Fruit fly (Drosophila melanogaster) whole organism, embryonic: ENCODE data around the gene slp1.

Experiments used
- ATbp ChIP-seq: fragments of 200-800 bp; sonication (Bioruptor generic); optimal IDR thresholded peaks from 2 replicates; lab custom pipeline; 2017; ENCODE audit warnings: missing biosample characterization, mild to moderate bottlenecking, missing genetic modification characterization, missing genetic modification reagents
- Atf6 ChIP-seq: fragments of 200-800 bp; sonication (Bioruptor generic); IDR thresholded peaks from 2 replicates; pipeline ENCODE4 v1.3.6; 2022; ENCODE audit warnings: missing biosample characterization, missing genetic modification characterization
- CG10366 ChIP-seq: fragments of 200-800 bp; sonication (Bioruptor generic); IDR thresholded peaks from 2 replicates; pipeline ENCODE4 v1.3.6; 2022; ENCODE audit warnings: missing biosample characterization, missing genetic modification characterization
- CG10431 ChIP-seq: fragments of 200-800 bp; sonication (Bioruptor generic); optimal IDR thresholded peaks from 3 replicates; lab custom pipeline; 2018; ENCODE audit warnings: missing biosample characterization, mild to moderate bottlenecking, missing genetic modification characterization
- CG11247 ChIP-seq: fragments of 200-800 bp; sonication (Bioruptor generic); IDR thresholded peaks from 2 replicates; pipeline ENCODE4 v1.3.6; 2022; ENCODE audit warnings: missing biosample characterization, missing genetic modification characterization
- CG12236 ChIP-seq: fragments of 200-800 bp; sonication (Bioruptor generic); optimal IDR thresholded peaks from 2 replicates; lab custom pipeline; 2016; ENCODE audit warnings: missing biosample characterization, missing genetic modification characterization
- CG13624 ChIP-seq: fragments of 200-800 bp; sonication (Bioruptor generic); optimal IDR thresholded peaks from 2 replicates; lab custom pipeline; 2016; ENCODE audit warnings: missing biosample characterization, missing genetic modification characterization
- CG18262 ChIP-seq: fragments of 200-800 bp; optimal IDR thresholded peaks from 3 replicates; lab custom pipeline; 2019; ENCODE audit warnings: missing biosample characterization, mild to moderate bottlenecking, missing genetic modification characterization, moderate library complexity
- CG2129 ChIP-seq: fragments of 200-800 bp; sonication (Bioruptor generic); IDR thresholded peaks from 2 replicates; pipeline ENCODE4 v1.3.6; 2022; ENCODE audit warnings: missing biosample characterization, missing genetic modification characterization; ENCODE audit not compliant: partially characterized antibody
- CG2202 ChIP-seq: fragments of 200-800 bp; sonication (Bioruptor generic); optimal IDR thresholded peaks from 2 replicates; lab custom pipeline; 2018; ENCODE audit warnings: missing biosample characterization, mild to moderate bottlenecking, missing genetic modification characterization
- CG2875 ChIP-seq: fragments of 200-800 bp; sonication (Bioruptor generic); optimal IDR thresholded peaks from 2 replicates; lab custom pipeline; 2017; ENCODE audit warnings: missing biosample characterization, mild to moderate bottlenecking, missing genetic modification characterization, missing genetic modification reagents
- CG3163 ChIP-seq: fragments of 200-800 bp; sonication (Bioruptor generic); optimal IDR thresholded peaks from 3 replicates; lab custom pipeline; 2016; ENCODE audit warnings: missing biosample characterization, missing genetic modification characterization
- CG3281 ChIP-seq: fragments of 200-800 bp; sonication (Bioruptor generic); optimal IDR thresholded peaks from 3 replicates; lab custom pipeline; 2017; ENCODE audit warnings: missing biosample characterization, mild to moderate bottlenecking, missing genetic modification characterization
- CG34224 ChIP-seq: fragments of 200-800 bp; sonication (Bioruptor generic); IDR thresholded peaks from 3 replicates; pipeline ENCODE4 v1.3.6; 2022; ENCODE audit warnings: missing biosample characterization, missing genetic modification characterization; ENCODE audit not compliant: partially characterized antibody
- CG4617 ChIP-seq: fragments of 200-800 bp; sonication (Bioruptor generic); optimal IDR thresholded peaks from 3 replicates; lab custom pipeline; 2016; ENCODE audit warnings: missing biosample characterization, missing genetic modification characterization, borderline replicate concordance
- CG5180 ChIP-seq: fragments of 200-800 bp; sonication (Bioruptor generic); optimal IDR thresholded peaks from 3 replicates; lab custom pipeline; 2017; ENCODE audit warnings: missing biosample characterization, missing genetic modification characterization, mild to moderate bottlenecking, moderate library complexity, missing genetic modification reagents
- CG6683 ChIP-seq: fragments of 200-800 bp; sonication (Bioruptor generic); optimal IDR thresholded peaks from 2 replicates; lab custom pipeline; 2017; ENCODE audit warnings: missing biosample characterization, mild to moderate bottlenecking, missing genetic modification characterization, missing genetic modification reagents
- CG6689 ChIP-seq: fragments of 200-800 bp; sonication (Bioruptor generic); IDR thresholded peaks from 2 replicates; pipeline ENCODE4 v1.3.6; 2022; ENCODE audit warnings: missing biosample characterization, missing genetic modification characterization
- CG6765 ChIP-seq: fragments of 200-800 bp; sonication (Bioruptor generic); optimal IDR thresholded peaks from 3 replicates; lab custom pipeline; 2017; ENCODE audit warnings: missing biosample characterization, mild to moderate bottlenecking, missing genetic modification characterization
- CG8290 ChIP-seq, 3 experiments: fragments of 200-800 bp; sonication (Bioruptor generic); optimal IDR thresholded peaks; 2 replicates each; lab custom pipeline; 2016 to 2019; ENCODE audit warnings: missing biosample characterization in 3 of 3, missing genetic modification characterization in 3 of 3, mild to moderate bottlenecking in 2 of 3, moderate library complexity in 1 of 3
- D19B ChIP-seq: fragments of 200-800 bp; sonication (Bioruptor generic); optimal IDR thresholded peaks from 2 replicates; lab custom pipeline; 2017; ENCODE audit warnings: missing biosample characterization, mild to moderate bottlenecking, missing genetic modification characterization
- HmgZ ChIP-seq: fragments of 200-800 bp; sonication (Bioruptor generic); optimal IDR thresholded peaks from 2 replicates; lab custom pipeline; 2018; ENCODE audit warnings: missing biosample characterization, mild to moderate bottlenecking, missing genetic modification characterization
- Hr3 ChIP-seq: fragments of 200-800 bp; sonication (Bioruptor generic); optimal IDR thresholded peaks from 3 replicates; lab custom pipeline; 2016; ENCODE audit warnings: missing biosample characterization, missing genetic modification characterization
- NC2β ChIP-seq: fragments of 200-800 bp; sonication (Bioruptor generic); optimal IDR thresholded peaks from 2 replicates; lab custom pipeline; 2016; ENCODE audit warnings: missing biosample characterization, missing genetic modification characterization
- NFAT ChIP-seq: fragments of 200-800 bp; sonication (Bioruptor generic); IDR thresholded peaks from 2 replicates; pipeline ENCODE4 v1.3.6; 2022; ENCODE audit warnings: missing biosample characterization, missing genetic modification characterization
- NK7.1 ChIP-seq: fragments of 200-800 bp; sonication (Bioruptor generic); optimal IDR thresholded peaks from 3 replicates; lab custom pipeline; 2016; ENCODE audit warnings: missing biosample characterization, missing genetic modification characterization
- Nf-YB ChIP-seq: fragments of 200-800 bp; sonication (Bioruptor generic); optimal IDR thresholded peaks from 3 replicates; lab custom pipeline; 2019; ENCODE audit warnings: missing biosample characterization, mild to moderate bottlenecking, missing genetic modification characterization, moderate library complexity
- NfI ChIP-seq: fragments of 200-800 bp; sonication (Bioruptor generic); optimal IDR thresholded peaks from 3 replicates; lab custom pipeline; 2018; ENCODE audit warnings: missing biosample characterization, mild to moderate bottlenecking, missing genetic modification characterization, moderate library complexity
- Optix ChIP-seq: fragments of 200-800 bp; sonication (Bioruptor generic); IDR thresholded peaks from 3 replicates; pipeline ENCODE4 v1.3.6; 2022; ENCODE audit warnings: missing biosample characterization, missing genetic modification characterization
- Ssrp ChIP-seq: fragments of 200-800 bp; sonication (Bioruptor generic); optimal IDR thresholded peaks from 2 replicates; lab custom pipeline; 2018; ENCODE audit warnings: missing biosample characterization, mild to moderate bottlenecking, missing genetic modification characterization, moderate library complexity
- Stat92E ChIP-seq, 3 experiments: fragments of >200 bp in 2 of 3; fragments of 200-800 bp in 1 of 3; sonication (Bioruptor generic) in 1 of 3; optimal IDR thresholded peaks; 2 replicates each; lab custom pipeline; 2017 to 2019; ENCODE audit warnings: missing biosample characterization in 3 of 3, missing genetic modification characterization in 3 of 3, mild to moderate bottlenecking in 1 of 3, moderate library complexity in 1 of 3
- ac ChIP-seq: fragments of 200-800 bp; sonication (Bioruptor generic); optimal IDR thresholded peaks from 3 replicates; lab custom pipeline; 2017; ENCODE audit warnings: missing biosample characterization, mild to moderate bottlenecking, missing genetic modification characterization
- al ChIP-seq: fragments of 200-800 bp; sonication (Bioruptor generic); IDR thresholded peaks from 2 replicates; pipeline ENCODE4 v1.3.6; 2022; ENCODE audit warnings: missing biosample characterization, missing genetic modification characterization
- ato ChIP-seq: fragments of 200-800 bp; sonication (Bioruptor generic); IDR thresholded peaks from 2 replicates; pipeline ENCODE4 v1.3.6; 2022; ENCODE audit warnings: missing biosample characterization, missing genetic modification characterization; ENCODE audit not compliant: partially characterized antibody
- bbx ChIP-seq: fragments of 200-800 bp; sonication (Bioruptor generic); IDR thresholded peaks from 2 replicates; pipeline ENCODE4 v1.3.6; 2022; ENCODE audit warnings: missing biosample characterization, missing genetic modification characterization; ENCODE audit not compliant: partially characterized antibody
- dan ChIP-seq: fragments of 200-800 bp; sonication (Bioruptor generic); IDR thresholded peaks from 2 replicates; pipeline ENCODE4 v1.3.6; 2022; ENCODE audit warnings: missing biosample characterization, missing genetic modification characterization
- fd96Cb ChIP-seq: fragments of 200-800 bp; sonication (Bioruptor generic); optimal IDR thresholded peaks from 2 replicates; lab custom pipeline; 2018; ENCODE audit warnings: missing biosample characterization, mild to moderate bottlenecking, missing genetic modification characterization, moderate library complexity
- gsb ChIP-seq: fragments of 200-800 bp; sonication (Bioruptor generic); IDR thresholded peaks from 2 replicates; pipeline ENCODE4 v1.3.6; 2022; ENCODE audit warnings: missing biosample characterization, missing genetic modification characterization
- gt ChIP-seq: fragments of 200-800 bp; sonication (Bioruptor generic); IDR thresholded peaks from 2 replicates; pipeline ENCODE4 v1.3.6; 2022; ENCODE audit warnings: missing biosample characterization, missing genetic modification characterization
- knrl ChIP-seq: fragments of 200-800 bp; sonication (Bioruptor generic); IDR thresholded peaks from 3 replicates; pipeline ENCODE4 v1.3.6; 2022; ENCODE audit warnings: missing biosample characterization, missing genetic modification characterization; ENCODE audit not compliant: partially characterized antibody
- lmd ChIP-seq: fragments of 200-800 bp; sonication (Bioruptor generic); IDR thresholded peaks from 2 replicates; pipeline ENCODE4 v1.3.6; 2022; ENCODE audit warnings: missing biosample characterization, missing genetic modification characterization
- mld ChIP-seq: fragments of 200-800 bp; sonication (Bioruptor generic); IDR thresholded peaks from 3 replicates; pipeline ENCODE4 v1.3.6; 2022; ENCODE audit warnings: missing biosample characterization, missing genetic modification characterization; ENCODE audit not compliant: partially characterized antibody
- rib ChIP-seq: fragments of 200-800 bp; sonication (Bioruptor generic); IDR thresholded peaks from 2 replicates; pipeline ENCODE4 v1.3.6; 2022; ENCODE audit warnings: missing biosample characterization, missing genetic modification characterization
- sisA ChIP-seq: fragments of 200-800 bp; sonication (Bioruptor generic); IDR thresholded peaks from 2 replicates; pipeline ENCODE4 v1.3.6; 2022; ENCODE audit warnings: missing biosample characterization, missing genetic modification characterization
- so ChIP-seq: fragments of 200-800 bp; sonication (Bioruptor generic); IDR thresholded peaks from 3 replicates; pipeline ENCODE4 v1.3.6; 2022; ENCODE audit warnings: missing biosample characterization, missing genetic modification characterization
- sr ChIP-seq: fragments of 200-800 bp; sonication (Bioruptor generic); IDR thresholded peaks from 3 replicates; pipeline ENCODE4 v1.3.6; 2022; ENCODE audit warnings: missing biosample characterization, missing genetic modification characterization
- trh ChIP-seq: fragments of 200-800 bp; sonication (Bioruptor generic); optimal IDR thresholded peaks from 2 replicates; lab custom pipeline; 2016; ENCODE audit warnings: missing biosample characterization, missing genetic modification characterization
- ttk ChIP-seq: fragments of 200-800 bp; sonication (Bioruptor generic); IDR thresholded peaks from 2 replicates; pipeline ENCODE4 v2.1.2; 2022; ENCODE audit warnings: missing biosample characterization, missing genetic modification characterization
- vfl ChIP-seq: fragments of 200-800 bp; sonication (Bioruptor generic); optimal IDR thresholded peaks from 2 replicates; lab custom pipeline; 2016; ENCODE audit warnings: missing biosample characterization, missing genetic modification characterization
- yki ChIP-seq: fragments of >200 bp; optimal IDR thresholded peaks from 3 replicates; lab custom pipeline; 2018

slp1 gene

DNA sequence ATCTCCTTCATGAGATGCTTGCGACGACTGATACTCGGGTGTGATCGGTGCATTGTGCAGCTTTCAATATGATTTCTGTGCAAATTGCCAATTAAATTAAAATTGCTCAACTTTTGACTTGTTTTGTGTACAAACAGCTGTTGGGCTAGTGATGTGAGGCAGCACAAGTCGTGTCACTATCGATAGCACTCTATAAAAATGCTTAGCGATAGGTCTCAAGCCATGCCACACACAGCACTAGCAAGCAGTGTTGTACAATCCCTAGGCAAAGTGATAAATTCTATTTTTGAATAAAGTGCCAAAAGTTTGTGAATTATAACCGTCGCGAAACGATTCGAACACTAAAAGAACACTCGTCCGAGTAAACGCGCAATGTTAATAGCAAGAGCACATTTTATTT, 46.8 kb downstream of the slp1 start, which contains the start of gene CG31957 (continued):
- TF ChIP-seq Hr3 (peak; percentile 49), CG8290 (GFP tag; optimal IDR thresholded peaks at IDR 0.05; lab: Kevin White, UChicago) (peak; percentile 39), CG8290 (tag; optimal IDR thresholded peaks at IDR 0.05; lab: Kevin White, UChicago) (no peak), gt (no peak), CG11247 (peak; percentile 46; the same call in 1 of the 2 replicates), ac (GFP tag; lab: Kevin White, UChicago) (no peak), lmd (GFP tag; lab: Robert Waterston, UW) (peak; percentile 49; the same call in 1 of the 2 replicates), so (GFP tag; lab: Robert Waterston, UW) (no peak), Stat92E (GFP tag; optimal IDR thresholded peaks at IDR 0.05; lab: Kevin White, UChicago) (no peak), CG2202 (tag; lab: Kevin White, UChicago) (no peak), CG3281 (GFP tag; lab: Kevin White, UChicago) (no peak), bbx (peak; percentile 88), CG5180 (GFP tag; lab: Kevin White, UChicago) (no peak), trh (GFP tag; lab: Kevin White, UChicago) (no peak), vfl (GFP tag; lab: Kevin White, UChicago) (peak; percentile 73), NC2β (GFP tag; lab: Kevin White, UChicago) (peak; percentile 57), dan (GFP tag; lab: Robert Waterston, UW) (no peak), CG12236 (no peak), rib (GFP tag; lab: Robert Waterston, UW) (0 out of 2 replicates have a peak, but pooled peaks have one; percentile 38), HmgZ (tag; lab: Kevin White, UChicago) (peak; percentile 72), yki (lab: Kevin White, UChicago) (no peak), NFAT (GFP tag; lab: Robert Waterston, UW) (peak; percentile 76), Nf-YB (no peak), CG2875 (GFP tag; lab: Kevin White, UChicago) (no peak), fd96Cb (tag; lab: Kevin White, UChicago) (no peak), sisA (GFP tag; lab: Robert Waterston, UW) (0 out of 2 replicates have a peak, but pooled peaks have one; percentile 13), CG34224 (peak; percentile 95), knrl (GFP tag; lab: Robert Waterston, UW) (peak; percentile 89), CG10366 (GFP tag; lab: Robert Waterston, UW) (no peak), Ssrp (tag; lab: Kevin White, UChicago) (no peak), NfI (peak; percentile 40), CG6765 (GFP tag; lab: Kevin White, UChicago) (no peak), CG2129 (GFP tag; lab: Robert Waterston, UW) (peak; percentile 68), CG6689 (GFP tag; lab: Robert Waterston, UW) (no peak), Optix (0 out of 3 replicates have a peak, but pooled peaks have one; percentile 34), CG10431 (GFP tag; lab: Kevin White, UChicago) (no peak), ttk (GFP tag; lab: Robert Waterston, UW) (no peak), mld (peak; percentile 71), ATbp (GFP tag; lab: Kevin White, UChicago) (no peak), CG13624 (GFP tag; lab: Kevin White, UChicago) (peak; percentile 49), sr (GFP tag; lab: Robert Waterston, UW) (no peak), CG18262 (tag; lab: Kevin White, UChicago) (no peak), gsb (GFP tag; lab: Robert Waterston, UW) (no peak), al (no peak), CG6683 (no peak), CG3163 (GFP tag; lab: Kevin White, UChicago) (peak; percentile 54), NK7.1 (GFP tag; lab: Kevin White, UChicago) (no peak), ato (GFP tag; lab: Robert Waterston, UW) (peak; percentile 92), CG4617 (GFP tag; lab: Kevin White, UChicago) (peak; percentile 59), D19B (GFP tag; lab: Kevin White, UChicago) (no peak), Atf6 (0 out of 2 replicates have a peak, but pooled peaks have one; percentile 40)
